Worm (Caenorhabditis elegans) whole organism, mixed stage, embryonic: Measurements from ENCODE around the gene F35D2.3.

Experiments used
- elt-1 ChIP-seq: sonication (generic microtip); optimal IDR thresholded peaks from 2 replicates; lab custom pipeline; 2017; ENCODE audit warnings: missing genetic modification characterization, mild to moderate bottlenecking, missing compliant biosample characterization, antibody characterized with exemption, moderate library complexity, borderline replicate concordance; ENCODE audit not compliant: insufficient read depth
- mab-5 ChIP-seq: fragments of 150-350 bp; optimal IDR thresholded peaks from 2 replicates; lab custom pipeline; 2014; ENCODE audit warnings: missing biosample characterization, missing genetic modification characterization
- mep-1 ChIP-seq: fragments of 150-350 bp; optimal IDR thresholded peaks from 2 replicates; lab custom pipeline; 2017; ENCODE audit warnings: missing biosample characterization, missing genetic modification reagents, missing genetic modification characterization, inconsistent platforms
- nhr-237 ChIP-seq: fragments of 150-350 bp; optimal IDR thresholded peaks from 2 replicates; lab custom pipeline; 2014; ENCODE audit warnings: missing biosample characterization, missing genetic modification characterization
- sem-2 ChIP-seq: fragments of 200-800 bp; sonication (Bioruptor generic); optimal IDR thresholded peaks from 2 replicates; lab custom pipeline; 2018; ENCODE audit warnings: mild to moderate bottlenecking, missing genetic modification characterization, missing compliant biosample characterization
- snpc-4 ChIP-seq: fragments of 150-350 bp; optimal IDR thresholded peaks from 2 replicates; lab custom pipeline; 2014; ENCODE audit warnings: missing biosample characterization, missing genetic modification characterization
- unc-62 ChIP-seq: fragments of 150-350 bp; optimal IDR thresholded peaks from 2 replicates; lab custom pipeline; 2014; ENCODE audit warnings: missing biosample characterization, missing genetic modification reagents, missing genetic modification characterization

DNA sequence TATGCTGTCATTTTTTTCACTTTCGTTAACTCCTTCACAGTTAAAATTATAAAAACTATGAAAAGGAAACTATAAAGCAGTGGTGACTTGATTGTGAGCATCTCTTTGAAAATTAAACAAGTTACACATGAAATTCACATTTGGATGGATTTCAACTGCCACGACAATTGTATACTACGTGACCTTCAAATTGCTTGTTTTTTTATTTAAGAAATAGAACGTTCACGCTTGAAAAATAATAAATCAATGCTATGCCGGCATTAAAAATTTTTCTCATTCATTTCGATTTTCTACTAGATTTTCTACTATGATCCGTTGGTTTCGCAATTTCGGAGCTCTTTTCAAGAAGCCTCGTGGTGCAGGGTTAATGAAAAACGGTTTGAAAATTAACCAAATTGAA, 44.9 kb upstream of the F35D2.3 start, which contains the start of the genes ZK1290.7 and rnh-1.1:
- TF ChIP-seq mab-5 (tag; lab: Kevin White, UChicago) (no peak), elt-1 (tag; lab: Kevin White, UChicago) (no peak), unc-62 (GFP tag; lab: Kevin White, UChicago) (no peak), nhr-237 (tag; lab: Kevin White, UChicago) (no peak), sem-2 (no peak), mep-1 (tag; lab: Kevin White, UChicago) (no peak), snpc-4 (tag; lab: Kevin White, UChicago) (no peak)
